Fruit fly (Drosophila melanogaster) whole organism, larva: ENCODE results near the gene heca.
A peak's percentile ranks its signal among the peaks of the same experiment; 100 is the strongest.

Experiments
- noc ChIP-seq: fragments of 200-800 bp; sonication (Bioruptor generic); optimal IDR thresholded peaks from 3 replicates; lab custom pipeline; 2019; ENCODE audit warnings: missing biosample characterization, mild to moderate bottlenecking, missing genetic modification characterization, moderate library complexity

heca gene

DNA sequence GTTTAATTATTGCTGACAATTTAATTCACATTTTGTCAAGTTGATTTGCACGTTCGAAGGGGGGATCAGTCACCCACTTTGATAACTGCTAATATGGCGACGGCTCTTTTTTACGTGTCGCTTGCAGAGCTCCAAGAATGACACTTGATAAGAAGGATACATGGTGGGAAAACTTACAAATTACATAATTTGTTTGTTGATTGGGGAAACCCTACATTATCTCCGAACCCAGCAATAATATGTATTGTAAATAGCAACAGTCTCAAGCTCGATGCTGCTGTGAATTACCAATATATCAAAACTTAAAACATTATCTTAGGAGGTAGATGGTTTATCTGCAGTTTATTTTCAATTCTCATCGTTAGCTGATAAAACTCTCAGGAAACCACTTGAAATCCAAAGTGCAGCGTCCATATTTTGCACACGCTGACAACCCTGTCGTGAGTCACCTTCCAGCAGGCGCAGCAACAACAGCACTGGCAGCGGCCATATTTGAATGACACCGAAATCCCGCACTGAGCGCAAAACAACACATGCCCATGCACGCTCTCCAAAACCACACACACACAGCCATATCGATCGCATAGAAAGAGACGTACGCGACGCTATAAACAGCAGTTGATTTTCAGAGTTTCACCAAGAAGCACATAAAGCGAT lies 110.6 kb downstream of the heca start:
- TF ChIP-seq noc (tag; lab: Kevin White, UChicago) = peak; percentile 96

DNA sequence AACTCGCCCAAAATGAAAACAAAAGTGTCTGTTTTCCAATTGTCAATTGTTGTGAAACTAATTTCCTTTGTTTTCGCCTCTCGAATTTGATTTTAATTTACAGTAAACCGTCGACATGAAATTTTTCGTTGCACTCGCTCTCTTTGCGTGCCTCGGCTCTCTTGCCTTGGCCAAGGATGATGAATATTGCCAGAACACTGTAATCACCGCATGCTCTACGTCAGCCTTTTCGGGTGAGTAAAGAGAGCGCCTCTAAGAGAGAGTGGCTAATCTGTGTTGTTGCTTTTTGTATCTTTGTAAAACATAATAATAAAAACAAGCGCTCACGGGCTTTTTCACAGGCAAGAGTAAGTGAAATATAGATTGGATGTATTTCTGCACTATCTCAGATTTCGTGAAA lies 111.4 kb downstream of the heca start:
- no peak for TF ChIP-seq noc (tag; lab: Kevin White, UChicago)

DNA sequence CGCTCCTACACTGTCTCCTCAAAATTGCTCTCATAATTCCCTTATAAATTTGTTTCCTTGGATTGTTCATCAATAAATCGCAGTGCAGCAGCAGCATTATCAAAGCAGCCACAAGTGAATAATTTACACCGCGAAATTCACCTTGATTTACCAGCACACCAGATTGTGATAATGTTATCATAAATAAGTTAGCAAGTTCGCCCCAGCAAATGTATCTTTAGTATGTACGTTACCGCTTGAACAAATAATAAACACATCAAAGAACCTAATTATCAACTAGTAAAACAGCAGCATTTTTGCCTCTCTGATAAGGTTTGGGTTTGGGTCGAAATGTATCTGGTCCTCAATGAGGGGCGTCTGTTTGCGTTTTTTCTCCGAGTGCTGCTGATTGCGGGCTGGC lies 112.6 kb downstream of the heca start:
- TF ChIP-seq noc (tag; lab: Kevin White, UChicago) = peak; percentile 57

DNA sequence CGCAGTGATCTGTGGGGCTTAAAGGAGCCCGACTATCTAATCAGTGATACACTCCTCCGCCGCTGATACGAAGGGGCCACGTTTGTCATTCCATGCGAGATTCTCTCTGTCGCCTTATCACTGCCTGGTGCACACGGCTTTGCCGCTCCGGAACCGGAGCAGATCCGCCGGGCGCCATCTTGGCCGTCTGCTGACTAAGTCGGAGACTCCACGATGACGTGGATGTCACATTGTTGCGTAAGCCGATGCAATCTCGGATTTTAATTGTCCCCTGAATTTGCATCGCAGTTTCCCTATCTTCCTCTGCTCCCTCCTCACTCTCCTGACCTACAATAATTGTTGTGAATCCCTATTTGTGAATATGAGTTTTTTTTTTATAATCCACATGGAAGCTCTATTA lies 113.4 kb downstream of the heca start:
- TF ChIP-seq noc (tag; lab: Kevin White, UChicago) = no peak

DNA sequence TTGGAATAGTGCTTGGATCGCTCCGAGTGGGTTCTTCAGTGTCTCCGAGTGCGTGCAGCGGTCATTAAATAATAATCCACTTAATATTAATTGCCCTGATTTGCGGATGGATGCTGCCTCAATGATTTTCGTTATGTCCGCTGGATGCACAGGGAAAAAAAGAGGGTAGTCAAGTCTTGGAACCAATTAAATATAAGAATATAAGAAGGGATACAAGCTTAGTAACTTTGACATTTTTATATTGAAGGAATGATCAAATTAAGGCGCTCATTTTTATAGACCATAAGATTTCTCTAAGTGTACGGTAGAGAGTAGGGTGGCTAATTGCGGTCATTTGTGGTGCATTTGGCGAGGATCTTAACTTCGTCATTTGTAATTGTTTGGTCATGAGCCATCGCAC lies 114.2 kb downstream of the heca start:
- no peak for TF ChIP-seq noc (tag; lab: Kevin White, UChicago)

DNA sequence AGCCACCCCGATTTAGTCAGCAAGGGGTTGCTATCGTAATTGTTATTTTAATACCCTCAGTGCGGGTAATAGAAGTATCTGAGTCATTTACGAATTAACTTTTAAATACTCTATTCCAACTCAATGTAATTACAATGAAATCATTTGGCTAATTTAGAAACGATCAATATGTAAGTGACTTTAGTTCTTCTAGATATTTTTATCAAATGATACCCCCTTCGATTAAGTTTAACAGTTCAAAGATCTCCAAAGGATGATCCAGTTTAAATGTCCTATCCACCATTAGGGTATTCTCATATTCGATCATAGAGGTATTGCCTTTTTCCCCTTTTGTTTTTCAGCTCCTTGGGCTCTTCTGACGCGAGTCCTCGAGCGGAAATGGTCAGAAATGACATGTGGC lies 116.2 kb downstream of the heca start:
- no peak for TF ChIP-seq noc (tag; lab: Kevin White, UChicago)

DNA sequence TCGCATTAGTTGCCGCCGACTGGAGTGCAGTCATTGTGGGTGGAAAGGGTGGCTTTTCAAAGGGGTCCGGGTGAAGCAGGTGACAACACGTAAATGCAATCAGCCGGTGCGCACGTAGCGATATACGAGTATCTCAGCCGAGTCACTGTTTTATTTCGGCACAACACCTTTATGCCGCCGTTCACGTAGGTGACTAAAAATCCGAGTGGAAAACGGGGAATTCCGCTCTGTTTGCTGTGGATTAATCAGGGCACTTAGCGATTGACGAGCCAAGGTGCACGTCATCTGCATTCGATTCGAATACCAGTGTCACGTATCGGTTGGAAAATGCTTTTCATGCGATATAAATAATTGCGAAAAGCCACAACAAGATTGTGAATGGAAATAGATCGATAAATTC lies 128.8 kb downstream of the heca start:
- no peak for TF ChIP-seq noc (tag; lab: Kevin White, UChicago)

DNA sequence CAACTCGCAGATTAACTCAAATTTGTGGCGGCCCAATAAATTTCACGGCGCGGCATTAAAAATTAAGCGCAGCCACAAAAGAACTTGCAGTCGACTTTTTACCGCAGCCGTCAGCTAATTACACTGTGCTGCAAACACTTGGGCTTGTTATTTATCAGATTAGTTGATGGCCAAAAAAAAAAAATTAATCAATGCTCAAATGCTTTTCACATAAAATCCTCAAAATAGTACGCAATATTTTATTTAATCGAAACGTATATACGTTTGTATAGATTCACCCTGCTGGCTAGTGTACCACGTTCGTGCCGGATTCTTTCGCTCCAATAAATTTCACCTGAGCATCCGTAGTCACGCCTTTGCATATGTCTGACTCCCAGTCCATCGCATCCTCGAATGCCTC lies 136.1 kb downstream of the heca start:
- no peak for TF ChIP-seq noc (tag; lab: Kevin White, UChicago)

DNA sequence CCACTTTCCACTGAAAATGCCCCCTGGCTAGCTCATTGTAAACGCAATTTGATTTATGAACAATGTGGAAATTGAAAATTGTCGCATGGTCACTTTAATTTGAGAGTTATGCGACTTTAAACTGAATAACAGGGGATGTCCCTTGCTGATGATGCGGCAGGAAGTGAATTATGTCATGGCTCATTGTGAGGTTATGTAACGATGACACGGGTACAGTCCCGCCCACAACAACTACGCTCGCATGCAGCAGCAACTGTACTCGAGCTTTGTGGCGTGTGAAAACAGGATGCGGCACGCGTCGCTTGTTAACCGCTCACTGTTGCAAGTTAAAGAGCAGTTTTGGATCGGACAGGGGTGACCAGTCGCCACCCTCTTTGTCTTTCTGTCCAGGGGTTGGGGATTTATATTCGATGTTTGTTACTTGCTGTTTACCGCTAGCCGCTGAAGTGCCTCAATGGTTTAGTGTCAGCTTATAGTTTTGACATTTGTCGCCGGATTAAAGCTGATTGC lies 139.1 kb downstream of the heca start:
- TF ChIP-seq noc (tag; lab: Kevin White, UChicago) = no peak

DNA sequence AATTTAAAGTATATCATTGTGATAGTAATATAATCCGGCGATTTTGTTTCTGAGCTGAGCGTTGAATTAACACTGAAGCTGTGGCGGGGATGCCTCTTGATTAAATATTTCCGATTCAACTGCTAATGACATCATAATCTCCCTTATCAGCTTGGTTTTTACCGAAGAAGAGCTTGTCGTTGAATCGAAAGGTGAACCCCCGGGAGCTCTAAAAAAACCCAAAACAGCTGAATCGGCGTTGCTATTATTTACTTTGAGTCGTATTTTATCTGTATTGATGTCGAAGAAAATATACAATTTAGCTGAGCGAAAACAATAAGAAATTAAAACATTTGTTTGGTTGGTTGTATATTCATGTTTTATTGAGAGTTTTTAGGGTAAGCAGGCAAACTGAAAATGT lies 141.5 kb downstream of the heca start:
- no peak for TF ChIP-seq noc (tag; lab: Kevin White, UChicago)
